Worm (Caenorhabditis elegans): ENCODE results near the gene dpyd-1.

DNA sequence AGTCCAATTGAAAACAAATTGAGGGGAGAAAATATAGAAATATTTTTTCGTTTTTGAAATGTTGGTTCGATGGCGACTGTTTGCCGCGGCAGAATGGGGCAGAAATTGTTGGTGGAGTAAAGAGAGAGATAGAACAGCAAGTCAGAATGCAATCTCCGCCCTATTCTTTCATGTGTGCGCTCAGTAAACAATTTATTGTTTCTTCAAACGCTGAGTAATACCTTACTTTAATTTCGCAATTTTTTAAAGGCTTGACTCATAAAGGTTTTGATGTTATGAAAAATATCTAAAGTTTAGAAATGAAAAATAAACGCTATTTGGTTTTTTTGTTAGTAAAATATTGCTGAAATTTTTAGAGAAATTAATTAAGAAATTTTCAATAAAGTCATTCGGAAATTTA is 46.7 kb downstream of the dpyd-1 start:
- no peak for TF ChIP-seq lsy-2 (tag; optimal IDR thresholded peaks at IDR 0.05)
- no peak for TF ChIP-seq pha-4 (tag; optimal IDR thresholded peaks at IDR 0.05)
- no peak for TF ChIP-seq lin-32 (GFP tag; optimal IDR thresholded peaks at IDR 0.05)
- no peak for TF ChIP-seq flh-1 (GFP tag; optimal IDR thresholded peaks at IDR 0.05)
- no peak for TF ChIP-seq nhr-237 (tag; optimal IDR thresholded peaks at IDR 0.05)

All from whole organism, mixed stage, embryonic.